Worm (Caenorhabditis elegans): Measurements from ENCODE around the gene cysl-1.
A peak's percentile ranks its signal among the peaks of the same experiment; 100 is the strongest.

The cysl-1 gene

DNA sequence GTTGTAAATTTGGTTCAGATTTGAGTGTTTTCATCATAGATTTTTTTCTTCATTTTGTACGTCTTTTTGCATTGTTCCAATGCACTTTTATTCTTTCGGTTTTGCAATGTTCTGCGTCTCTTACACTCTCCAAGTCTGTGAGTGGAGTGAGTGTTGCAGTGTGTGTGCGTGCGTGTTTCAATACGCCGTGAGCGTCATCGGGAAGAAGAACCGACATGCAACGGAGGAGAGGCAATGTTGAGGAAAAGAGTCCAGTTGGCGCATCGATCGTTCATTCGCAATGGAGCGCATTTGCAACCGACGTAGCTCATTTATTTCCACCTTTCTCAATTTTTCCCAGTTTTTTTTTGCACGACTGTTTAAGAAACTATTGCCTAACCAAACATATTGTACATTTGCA lies 4.2 kb upstream of the cysl-1 start, which contains the start of gene ZC506.1 (continued):
- TF ChIP-seq cey-2 (tag; optimal IDR thresholded peaks at IDR 0.05; ENCODE audit: borderline replicate concordance, insufficient read depth) (no peak), lin-38 (GFP tag; IDR thresholded peaks at IDR 0.05) (peak; percentile 99), daf-12 (tag; optimal IDR thresholded peaks at IDR 0.05) (no peak), attf-4 (tag; optimal IDR thresholded peaks at IDR 0.05) (no peak), jun-1 (tag; optimal IDR thresholded peaks at IDR 0.05) (peak; percentile 92), ceh-28 (tag; optimal IDR thresholded peaks at IDR 0.05) (peak; percentile 84), unc-62 (GFP tag; optimal IDR thresholded peaks at IDR 0.05 in 1 of 2) (peak in 1 of 2 experiments; percentile 100), unc-62 (tag; optimal IDR thresholded peaks at IDR 0.05) (no peak), dmd-6 (GFP tag; IDR thresholded peaks at IDR 0.05) (peak; percentile 89), fkh-10 (GFP tag; optimal IDR thresholded peaks at IDR 0.05) (peak; percentile 54), nhr-102 (tag; optimal IDR thresholded peaks at IDR 0.05) (peak; percentile 89), nhr-25 (tag; optimal IDR thresholded peaks at IDR 0.05; ENCODE audit: borderline replicate concordance, insufficient read depth) (peak; percentile 90), tag-97 (GFP tag; IDR thresholded peaks at IDR 0.05) (no peak), F37D6.2 (tag; optimal IDR thresholded peaks at IDR 0.05) (peak; percentile 83), mxl-2 (GFP tag; conservative IDR thresholded peaks at IDR 0.05) (peak; percentile 74; the same call in 1 of the 2 replicates), ceh-44 (GFP tag; IDR thresholded peaks at IDR 0.05) (no peak), zfp-3 (GFP tag; conservative IDR thresholded peaks at IDR 0.05) (peak; percentile 79), ZK546.5 (tag; optimal IDR thresholded peaks at IDR 0.05) (peak in 1 of 2 experiments; percentile 12), pha-4 (GFP tag; IDR thresholded peaks at IDR 0.05) (no peak), pha-4 (tag; optimal IDR thresholded peaks at IDR 0.05) (peak; percentile 85), hif-1 (tag; optimal IDR thresholded peaks at IDR 0.05) (peak; percentile 32 to 91), lin-29 (GFP tag; IDR thresholded peaks at IDR 0.05) (0 out of 2 replicates have a peak, but pooled peaks have one; percentile 11), ces-1 (GFP tag; optimal IDR thresholded peaks at IDR 0.05) (no peak), F49E8.2 (tag; optimal IDR thresholded peaks at IDR 0.05; ENCODE audit: borderline replicate concordance) (no peak), lin-15B (tag; optimal IDR thresholded peaks at IDR 0.05) (no peak), lsy-2 (tag; optimal IDR thresholded peaks at IDR 0.05) (peak; percentile 79 to 92), nhr-237 (tag; optimal IDR thresholded peaks at IDR 0.05) (no peak), mes-2 (tag; optimal IDR thresholded peaks at IDR 0.05; ENCODE audit: poor library complexity, severe bottlenecking) (peak; percentile 93), nhr-28 (tag; optimal IDR thresholded peaks at IDR 0.05) (peak; percentile 93), egl-43 (GFP tag; IDR thresholded peaks at IDR 0.05) (peak; percentile 91), daf-16 (GFP tag; optimal IDR thresholded peaks at IDR 0.05) (peak; percentile 43 to 67), daf-16 (tag; optimal IDR thresholded peaks at IDR 0.05) (peak; percentile 87), mdl-1 (tag; optimal IDR thresholded peaks at IDR 0.05) (peak; percentile 75 to 92), arid-1 (GFP tag; conservative IDR thresholded peaks at IDR 0.05) (peak; percentile 67), saeg-2 (GFP tag; IDR thresholded peaks at IDR 0.05) (peak; percentile 68; the same call in 1 of the 2 replicates), ceh-62 (tag; optimal IDR thresholded peaks at IDR 0.05) (no peak), fos-1 (tag; optimal IDR thresholded peaks at IDR 0.05) (no peak), daf-8 (GFP tag; IDR thresholded peaks at IDR 0.05) (no peak), nhr-11 (tag; optimal IDR thresholded peaks at IDR 0.05) (peak; percentile 95), egl-27 (tag; optimal IDR thresholded peaks at IDR 0.05) (no peak), spr-3 (GFP tag; optimal IDR thresholded peaks at IDR 0.05) (peak; percentile 73), dmd-8 (GFP tag; IDR thresholded peaks at IDR 0.05) (0 out of 2 replicates have a peak, but pooled peaks have one; percentile 42), hmg-1.1 (GFP tag; IDR thresholded peaks at IDR 0.05) (peak; percentile 97), php-3 (GFP tag; IDR thresholded peaks at IDR 0.05) (peak; percentile 64), zfp-2 (tag; optimal IDR thresholded peaks at IDR 0.05) (peak; percentile 9), rbr-2 (tag; optimal IDR thresholded peaks at IDR 0.05) (peak; percentile 97), aly-2 (tag; optimal IDR thresholded peaks at IDR 0.05) (peak; percentile 1), F10B5.3 (tag; optimal IDR thresholded peaks at IDR 0.05) (peak; percentile 65), F26F4.8 (GFP tag; conservative IDR thresholded peaks at IDR 0.05) (no peak), ztf-11 (tag; optimal IDR thresholded peaks at IDR 0.05) (no peak), mdt-29 (GFP tag; IDR thresholded peaks at IDR 0.05) (peak; percentile 58; the same call in 1 of the 2 replicates)
